Fruit fly (Drosophila melanogaster) whole organism, adult: ENCODE measurements around the gene CG4022.

Source experiments
- CG12768 ChIP-seq: fragments of 200-800 bp; sonication (Bioruptor generic); optimal IDR thresholded peaks from 2 replicates; lab custom pipeline; 2017; ENCODE audit warnings: missing biosample characterization, missing genetic modification characterization, mild to moderate bottlenecking, moderate library complexity, missing genetic modification reagents
- CG14711 ChIP-seq: fragments of 200-800 bp; sonication (Bioruptor generic); optimal IDR thresholded peaks from 2 replicates; lab custom pipeline; 2018; ENCODE audit warnings: missing biosample characterization, mild to moderate bottlenecking, missing genetic modification characterization, moderate library complexity
- CG7101 ChIP-seq: fragments of 200-800 bp; sonication (Bioruptor generic); optimal IDR thresholded peaks from 2 replicates; lab custom pipeline; 2018; ENCODE audit warnings: missing biosample characterization, mild to moderate bottlenecking, missing genetic modification characterization, moderate library complexity
- Crg-1 ChIP-seq: fragments of 200-800 bp; sonication (Bioruptor generic); optimal IDR thresholded peaks from 2 replicates; lab custom pipeline; 2016; ENCODE audit warnings: missing biosample characterization, missing genetic modification characterization
- bab1 ChIP-seq: fragments of 200-800 bp; sonication (Bioruptor generic); optimal IDR thresholded peaks from 3 replicates; lab custom pipeline; 2019; ENCODE audit warnings: missing biosample characterization, mild to moderate bottlenecking, missing genetic modification characterization, moderate library complexity

DNA sequence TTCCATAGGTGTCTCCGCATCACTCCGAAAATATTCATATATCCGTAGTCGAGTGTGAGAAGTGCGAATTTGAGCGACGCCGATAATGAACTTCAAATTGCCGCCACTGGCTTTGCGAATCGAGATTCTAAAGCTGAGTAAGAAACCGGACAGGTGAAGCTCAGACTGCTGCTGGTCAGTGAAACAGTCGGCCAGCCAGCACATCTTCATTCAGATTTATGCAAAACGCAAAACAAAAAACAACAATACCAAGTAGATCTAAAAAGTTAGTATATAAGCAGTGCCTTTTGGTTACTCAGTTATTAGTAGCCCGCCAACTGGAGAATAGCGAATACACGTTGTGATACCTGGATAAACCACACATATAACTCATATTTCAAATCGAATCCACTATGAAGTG lies 6.1 kb downstream of the CG4022 start, which contains the start of gene Cpr67B:
- TF ChIP-seq CG12768 (GFP tag; lab: Kevin White, UChicago) (no peak), bab1 (no peak), Crg-1 (no peak), CG14711 (tag; lab: Kevin White, UChicago) (no peak), CG7101 (tag; lab: Kevin White, UChicago) (no peak)
